Fruit fly (Drosophila melanogaster) whole organism, wandering third instar larva: ENCODE results near the gene DIP-gamma.

Experiments
- CG9705 ChIP-seq: fragments of 200-800 bp; sonication (Bioruptor generic); optimal IDR thresholded peaks from 2 replicates; lab custom pipeline; 2018; ENCODE audit warnings: missing biosample characterization, mild to moderate bottlenecking, missing genetic modification characterization
- Dfd ChIP-seq: fragments of >200 bp; optimal IDR thresholded peaks from 2 replicates; lab custom pipeline; 2017; ENCODE audit warnings: missing biosample characterization, missing genetic modification characterization
- Dif ChIP-seq: fragments of 200-275, 200-300 bp; sonication (Bioruptor generic); optimal IDR thresholded peaks from 2 replicates; lab custom pipeline; 2018; ENCODE audit warnings: missing biosample characterization, missing genetic modification characterization; ENCODE audit not compliant: partially characterized antibody
- GATAd ChIP-seq: sonication (Bioruptor generic); optimal IDR thresholded peaks from 2 replicates; lab custom pipeline; 2016; ENCODE audit warnings: missing biosample characterization, missing genetic modification characterization
- HLH106 ChIP-seq: fragments of 200-800 bp; optimal IDR thresholded peaks from 3 replicates; lab custom pipeline; 2019; ENCODE audit warnings: missing biosample characterization, mild to moderate bottlenecking, missing genetic modification characterization, moderate library complexity
- Hr83 ChIP-seq: fragments of 200-300 bp; sonication (Bioruptor generic); optimal IDR thresholded peaks from 2 replicates; lab custom pipeline; 2016; ENCODE audit warnings: missing biosample characterization, mild to moderate bottlenecking, missing genetic modification characterization, moderate library complexity; ENCODE audit not compliant: poor library complexity, severe bottlenecking
- Jra ChIP-seq: sonication (Bioruptor generic); optimal IDR thresholded peaks from 2 replicates; lab custom pipeline; 2016; ENCODE audit warnings: missing biosample characterization, missing genetic modification characterization
- Rel ChIP-seq, 2 experiments: fragments of 200-800 bp; sonication (Bioruptor generic) in 1 of 2; optimal IDR thresholded peaks; 2 replicates in 1 of 2; 3 replicates in 1 of 2; lab custom pipeline; 2016 to 2019; ENCODE audit warnings: mild to moderate bottlenecking in 2 of 2, missing biosample characterization in 2 of 2, missing genetic modification characterization in 2 of 2, moderate library complexity in 1 of 2
- Sp1 ChIP-seq: fragments of 200-800 bp; sonication (Bioruptor generic); optimal IDR thresholded peaks from 3 replicates; lab custom pipeline; 2019; ENCODE audit warnings: missing biosample characterization, mild to moderate bottlenecking, missing genetic modification characterization, moderate library complexity
- br ChIP-seq: fragments of 200-800 bp; sonication (Bioruptor generic); optimal IDR thresholded peaks from 2 replicates; lab custom pipeline; 2016; ENCODE audit warnings: missing biosample characterization, missing genetic modification characterization
- brk ChIP-seq: fragments of 200-800 bp; sonication (Bioruptor generic); optimal IDR thresholded peaks from 2 replicates; lab custom pipeline; 2016; ENCODE audit warnings: missing biosample characterization, mild to moderate bottlenecking, missing genetic modification characterization
- dl ChIP-seq, 2 experiments: fragments of 175-275, 200-275 bp in 1 of 2; fragments of 200-275 bp in 1 of 2; sonication (Bioruptor generic); optimal IDR thresholded peaks; lab custom pipeline; 2018; ENCODE audit warnings: mild to moderate bottlenecking in 2 of 2, missing biosample characterization in 2 of 2, missing genetic modification characterization in 2 of 2, moderate library complexity in 2 of 2; ENCODE audit not compliant: partially characterized antibody in 2 of 2, insufficient read depth in 1 of 2
- dmrt93B ChIP-seq: fragments of 200-800 bp; sonication (Bioruptor generic); optimal IDR thresholded peaks from 2 replicates; lab custom pipeline; 2018; ENCODE audit warnings: missing biosample characterization, mild to moderate bottlenecking, missing genetic modification characterization
- dsf ChIP-seq: sonication (Bioruptor generic); optimal IDR thresholded peaks from 2 replicates; lab custom pipeline; 2016; ENCODE audit warnings: missing biosample characterization, missing genetic modification characterization, borderline replicate concordance
- ey ChIP-seq: fragments of 200-800 bp; sonication (Bioruptor generic); optimal IDR thresholded peaks from 2 replicates; lab custom pipeline; 2016; ENCODE audit warnings: missing biosample characterization, missing genetic modification characterization
- foxo ChIP-seq, 2 experiments: fragments of 200-800 bp; sonication (Bioruptor generic); optimal IDR thresholded peaks; 2 replicates in 1 of 2; 3 replicates in 1 of 2; lab custom pipeline; 2016 to 2017; ENCODE audit warnings: missing biosample characterization in 2 of 2, missing genetic modification characterization in 2 of 2
- fru ChIP-seq: fragments of 200-800 bp; sonication (Bioruptor generic); optimal IDR thresholded peaks from 3 replicates; lab custom pipeline; 2016; ENCODE audit warnings: missing biosample characterization, mild to moderate bottlenecking, missing genetic modification characterization
- h ChIP-seq: fragments of 200-800 bp; sonication (Bioruptor generic); optimal IDR thresholded peaks from 3 replicates; lab custom pipeline; 2016; ENCODE audit warnings: missing biosample characterization, mild to moderate bottlenecking, missing genetic modification characterization
- jim ChIP-seq: fragments of 175-275, 200-325 bp; sonication (Bioruptor generic); optimal IDR thresholded peaks from 2 replicates; lab custom pipeline; 2016; ENCODE audit warnings: missing biosample characterization, mild to moderate bottlenecking, missing genetic modification characterization
- lola ChIP-seq: fragments of >200 bp; optimal IDR thresholded peaks from 2 replicates; lab custom pipeline; 2017; ENCODE audit warnings: missing biosample characterization, missing genetic modification characterization
- pan ChIP-seq: fragments of >200 bp; optimal IDR thresholded peaks from 2 replicates; lab custom pipeline; 2017
- rgr ChIP-seq: fragments of 200-800 bp; sonication (Bioruptor generic); optimal IDR thresholded peaks from 3 replicates; lab custom pipeline; 2016; ENCODE audit warnings: missing biosample characterization, mild to moderate bottlenecking, missing genetic modification characterization
- sv ChIP-seq: fragments of 200-800 bp; sonication (Bioruptor generic); optimal IDR thresholded peaks from 3 replicates; lab custom pipeline; 2016; ENCODE audit warnings: missing biosample characterization, missing genetic modification characterization
- tai ChIP-seq: sonication (Bioruptor generic); optimal IDR thresholded peaks from 2 replicates; lab custom pipeline; 2016; ENCODE audit warnings: missing biosample characterization, missing genetic modification characterization
- usp ChIP-seq: fragments of >200 bp; optimal IDR thresholded peaks from 2 replicates; lab custom pipeline; 2017; ENCODE audit warnings: missing biosample characterization, missing genetic modification characterization
- woc ChIP-seq: sonication (Bioruptor generic); optimal IDR thresholded peaks from 2 replicates; lab custom pipeline; 2016; ENCODE audit warnings: missing biosample characterization, mild to moderate bottlenecking, missing genetic modification characterization

The DIP-gamma gene

dm6 chr3R:28903392-28903791, 66.8 kb downstream of the DIP-gamma start:
- TF ChIP-seq ey (no peak), GATAd (GFP tag; lab: Kevin White, UChicago) (no peak), Rel (GFP tag; optimal IDR thresholded peaks at IDR 0.05; lab: Kevin White, UChicago) (no peak), Rel (tag; optimal IDR thresholded peaks at IDR 0.05; lab: Kevin White, UChicago) (peak; percentile 21)

dm6 chr3R:28901468-28902163, 68.6 kb downstream of the DIP-gamma start:
- TF ChIP-seq usp (no peak), HLH106 (tag; lab: Kevin White, UChicago) (no peak), br (GFP tag; lab: Kevin White, UChicago) (no peak), jim (GFP tag; lab: Kevin White, UChicago) (no peak), tai (GFP tag; lab: Kevin White, UChicago) (no peak), Hr83 (no peak), foxo (GFP tag; optimal IDR thresholded peaks at IDR 0.05; lab: Kevin White, UChicago) (no peak), Dif (no peak), lola (GFP tag; lab: Kevin White, UChicago) (no peak), dsf (GFP tag; lab: Kevin White, UChicago) (no peak)

- TF ChIP-seq Rel (GFP tag; optimal IDR thresholded peaks at IDR 0.05; lab: Kevin White, UChicago) (no peak), Rel (tag; optimal IDR thresholded peaks at IDR 0.05; lab: Kevin White, UChicago) (no peak), pan (lab: Kevin White, UChicago) (no peak), Dfd (GFP tag; lab: Kevin White, UChicago) (no peak)
- TF ChIP-seq, all 38 proteins: peak for 0
Measured at dm6 chr3R:28898921-28899545, 71.1 kb downstream of the DIP-gamma start.

dm6 chr3R:28897891-28898290, 72.3 kb downstream of the DIP-gamma start:
- TF ChIP-seq lola (GFP tag; lab: Kevin White, UChicago) (no peak), HLH106 (tag; lab: Kevin White, UChicago) (no peak), pan (lab: Kevin White, UChicago) (no peak)
- TF ChIP-seq, all 38 proteins: peak for 0

- no peak for TF ChIP-seq Jra (GFP tag; lab: Kevin White, UChicago)
- no peak for TF ChIP-seq usp
- no peak for TF ChIP-seq CG9705 (GFP tag; lab: Kevin White, UChicago)
- no peak for TF ChIP-seq woc (GFP tag; lab: Kevin White, UChicago)
- TF ChIP-seq rgr (GFP tag; lab: Kevin White, UChicago), result no peak
- no peak for TF ChIP-seq ey
- no peak for TF ChIP-seq Sp1
- TF ChIP-seq brk (GFP tag; lab: Kevin White, UChicago), result no peak
Measured at dm6 chr3R:28895014-28895413, 75.2 kb downstream of the DIP-gamma start.

- TF ChIP-seq Jra (GFP tag; lab: Kevin White, UChicago) (no peak), fru (peak; percentile 34), Dif (peak; percentile 32), rgr (GFP tag; lab: Kevin White, UChicago) (peak; percentile 7), HLH106 (tag; lab: Kevin White, UChicago) (no peak), Dfd (GFP tag; lab: Kevin White, UChicago) (no peak), dl (GFP tag; optimal IDR thresholded peaks at IDR 0.05; lab: Kevin White, UChicago; ENCODE audit: insufficient read depth in 1 of 2, partially characterized antibody in 2 of 2) (no peak), h (GFP tag; lab: Kevin White, UChicago) (peak; percentile 56), sv (GFP tag; lab: Kevin White, UChicago) (no peak), foxo (GFP tag; optimal IDR thresholded peaks at IDR 0.05; lab: Kevin White, UChicago) (peak in 1 of 2 experiments; percentile 7), br (GFP tag; lab: Kevin White, UChicago) (no peak), Rel (GFP tag; optimal IDR thresholded peaks at IDR 0.05; lab: Kevin White, UChicago) (no peak), Rel (tag; optimal IDR thresholded peaks at IDR 0.05; lab: Kevin White, UChicago) (peak; percentile 0), tai (GFP tag; lab: Kevin White, UChicago) (no peak), dmrt93B (GFP tag; lab: Kevin White, UChicago) (no peak)
Measured at dm6 chr3R:28891513-28892097, 78.6 kb downstream of the DIP-gamma start.
